Worm (Caenorhabditis elegans): Measurements from ENCODE around the gene clic-1.

DNA sequence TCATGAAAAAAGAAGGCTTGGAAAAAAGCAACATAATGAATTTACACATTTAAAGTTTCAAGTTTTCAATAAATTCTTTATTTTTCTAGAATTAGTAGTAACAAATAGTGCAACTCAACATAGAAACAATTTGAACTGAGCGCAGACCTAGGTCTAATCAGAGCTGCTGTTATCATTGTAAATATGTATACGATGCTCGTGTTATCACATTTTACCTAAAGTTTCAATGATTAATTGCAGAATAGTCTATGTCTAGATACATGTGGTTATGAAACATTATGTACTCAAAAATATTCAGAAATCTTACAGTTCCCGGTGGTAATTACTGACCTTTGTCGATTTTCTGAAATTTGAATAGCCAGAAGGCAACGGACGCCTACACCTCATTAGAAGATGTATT, 21.3 kb upstream of the clic-1 start:
- TF ChIP-seq unc-120 (tag; optimal IDR thresholded peaks at IDR 0.05; ENCODE audit: poor library complexity, severe bottlenecking) = no peak
- no peak for TF ChIP-seq lin-13 (tag; optimal IDR thresholded peaks at IDR 0.05)
- no peak for TF ChIP-seq lin-32 (GFP tag; optimal IDR thresholded peaks at IDR 0.05)
- no peak for TF ChIP-seq nhr-28 (tag; optimal IDR thresholded peaks at IDR 0.05)
